Fruit fly (Drosophila melanogaster) whole organism, embryonic: ENCODE results near the gene CG44437.

Experiments used
- Antp ChIP-seq: fragments of 200-800 bp; sonication (Bioruptor generic); optimal IDR thresholded peaks from 3 replicates; lab custom pipeline; 2016; ENCODE audit warnings: missing biosample characterization, missing genetic modification characterization
- CG11504 ChIP-seq: fragments of 200-800 bp; sonication (Bioruptor generic); optimal IDR thresholded peaks from 3 replicates; lab custom pipeline; 2019; ENCODE audit warnings: missing biosample characterization, mild to moderate bottlenecking, missing genetic modification characterization, moderate library complexity
- CG12299 ChIP-seq: fragments of 200-800 bp; sonication (Bioruptor generic); optimal IDR thresholded peaks from 2 replicates; lab custom pipeline; 2018; ENCODE audit warnings: missing biosample characterization, mild to moderate bottlenecking, missing genetic modification characterization
- CG12391 ChIP-seq: fragments of 200-800 bp; sonication (Bioruptor generic); optimal IDR thresholded peaks from 3 replicates; lab custom pipeline; 2018; ENCODE audit warnings: missing biosample characterization, mild to moderate bottlenecking, missing genetic modification characterization, moderate library complexity
- CG12769 ChIP-seq: fragments of 200-800 bp; sonication (Bioruptor generic); optimal IDR thresholded peaks from 2 replicates; lab custom pipeline; 2019; ENCODE audit warnings: missing biosample characterization, mild to moderate bottlenecking, missing genetic modification characterization, moderate library complexity
- CG15514 ChIP-seq: fragments of 200-800 bp; sonication (Bioruptor generic); optimal IDR thresholded peaks from 3 replicates; lab custom pipeline; 2017; ENCODE audit warnings: missing biosample characterization, missing genetic modification characterization, mild to moderate bottlenecking, moderate library complexity, missing genetic modification reagents
- CG17186 ChIP-seq: fragments of 200-800 bp; sonication (Bioruptor generic); optimal IDR thresholded peaks from 3 replicates; lab custom pipeline; 2017; ENCODE audit warnings: missing biosample characterization, missing genetic modification reagents, missing genetic modification characterization
- CG17359 ChIP-seq: fragments of 200-800 bp; sonication (Bioruptor generic); optimal IDR thresholded peaks from 3 replicates; lab custom pipeline; 2018; ENCODE audit warnings: missing biosample characterization, mild to moderate bottlenecking, missing genetic modification characterization, moderate library complexity
- CG17802 ChIP-seq: fragments of 200-800 bp; sonication (Bioruptor generic); optimal IDR thresholded peaks from 2 replicates; lab custom pipeline; 2018; ENCODE audit warnings: missing biosample characterization, mild to moderate bottlenecking, missing genetic modification characterization, moderate library complexity
- CG2129 ChIP-seq: fragments of 200-800 bp; sonication (Bioruptor generic); IDR thresholded peaks from 2 replicates; pipeline ENCODE4 v1.3.6; 2022; ENCODE audit warnings: missing biosample characterization, missing genetic modification characterization; ENCODE audit not compliant: partially characterized antibody
- CG3163 ChIP-seq: fragments of 200-800 bp; sonication (Bioruptor generic); optimal IDR thresholded peaks from 3 replicates; lab custom pipeline; 2016; ENCODE audit warnings: missing biosample characterization, missing genetic modification characterization
- CG32767 ChIP-seq: fragments of 200-800 bp; sonication (Bioruptor generic); IDR thresholded peaks from 2 replicates; pipeline ENCODE4 v1.3.6; 2022; ENCODE audit warnings: missing biosample characterization, missing genetic modification characterization
- CG43689 ChIP-seq: fragments of 200-800 bp; sonication (Bioruptor generic); IDR thresholded peaks from 2 replicates; pipeline ENCODE4 v1.3.6; 2022; ENCODE audit warnings: missing biosample characterization, missing genetic modification characterization
- CG4404 ChIP-seq: fragments of 200-800 bp; sonication (Bioruptor generic); IDR thresholded peaks from 2 replicates; pipeline ENCODE4 v1.3.6; 2022; ENCODE audit warnings: missing biosample characterization, missing genetic modification characterization
- CG4707 ChIP-seq: fragments of 200-800 bp; sonication (Bioruptor generic); optimal IDR thresholded peaks from 2 replicates; lab custom pipeline; 2018; ENCODE audit warnings: missing biosample characterization, mild to moderate bottlenecking, missing genetic modification characterization, moderate library complexity
- CG5180 ChIP-seq: fragments of 200-800 bp; sonication (Bioruptor generic); optimal IDR thresholded peaks from 3 replicates; lab custom pipeline; 2017; ENCODE audit warnings: missing biosample characterization, missing genetic modification characterization, mild to moderate bottlenecking, moderate library complexity, missing genetic modification reagents
- CG5245 ChIP-seq: fragments of 200-800 bp; sonication (Bioruptor generic); optimal IDR thresholded peaks from 3 replicates; lab custom pipeline; 2016; ENCODE audit warnings: missing biosample characterization, missing genetic modification characterization
- CG6683 ChIP-seq: fragments of 200-800 bp; sonication (Bioruptor generic); optimal IDR thresholded peaks from 2 replicates; lab custom pipeline; 2017; ENCODE audit warnings: missing biosample characterization, mild to moderate bottlenecking, missing genetic modification characterization, missing genetic modification reagents
- CG6765 ChIP-seq: fragments of 200-800 bp; sonication (Bioruptor generic); optimal IDR thresholded peaks from 3 replicates; lab custom pipeline; 2017; ENCODE audit warnings: missing biosample characterization, mild to moderate bottlenecking, missing genetic modification characterization
- CG6813 ChIP-seq: fragments of 200-800 bp; sonication (Bioruptor generic); optimal IDR thresholded peaks from 2 replicates; lab custom pipeline; 2017; ENCODE audit warnings: missing biosample characterization, missing genetic modification characterization, mild to moderate bottlenecking, moderate library complexity, missing genetic modification reagents
- Dfd ChIP-seq, 2 experiments: fragments of >200 bp; optimal IDR thresholded peaks; 2 replicates each; lab custom pipeline; 2017; ENCODE audit warnings: missing biosample characterization in 2 of 2, missing genetic modification characterization in 2 of 2
- Hmx ChIP-seq: fragments of 200-800 bp; sonication (Bioruptor generic); optimal IDR thresholded peaks from 2 replicates; lab custom pipeline; 2016; ENCODE audit warnings: missing biosample characterization, missing genetic modification characterization
- Jarid2 ChIP-seq: fragments of 200-800 bp; sonication (Bioruptor generic); optimal IDR thresholded peaks from 3 replicates; lab custom pipeline; 2017; ENCODE audit warnings: mild to moderate bottlenecking, missing biosample characterization, missing genetic modification reagents, missing genetic modification characterization
- Lim3 ChIP-seq: fragments of 200-800 bp; sonication (Bioruptor generic); IDR thresholded peaks from 2 replicates; pipeline ENCODE4 v1.3.6; 2022; ENCODE audit warnings: missing biosample characterization, missing genetic modification characterization
- NK7.1 ChIP-seq: fragments of 200-800 bp; sonication (Bioruptor generic); optimal IDR thresholded peaks from 3 replicates; lab custom pipeline; 2016; ENCODE audit warnings: missing biosample characterization, missing genetic modification characterization
- Ptx1 ChIP-seq: fragments of 200-800 bp; sonication (Bioruptor generic); IDR thresholded peaks from 2 replicates; pipeline ENCODE4 v1.3.6; 2022; ENCODE audit warnings: missing biosample characterization, missing genetic modification characterization
- Trl ChIP-seq, 3 experiments: fragments of >200 bp in 2 of 3; fragments of 200-800 bp in 1 of 3; sonication (Bioruptor generic) in 1 of 3; optimal IDR thresholded peaks; 2 replicates in 1 of 3; 3 replicates in 2 of 3; lab custom pipeline; 2016 to 2017; ENCODE audit warnings: missing biosample characterization in 1 of 3, missing genetic modification characterization in 1 of 3
- Vsx1 ChIP-seq: fragments of 200-800 bp; sonication (Bioruptor generic); optimal IDR thresholded peaks from 2 replicates; lab custom pipeline; 2017; ENCODE audit warnings: missing biosample characterization, mild to moderate bottlenecking, missing genetic modification characterization, missing genetic modification reagents
- al ChIP-seq: fragments of 200-800 bp; sonication (Bioruptor generic); IDR thresholded peaks from 2 replicates; pipeline ENCODE4 v1.3.6; 2022; ENCODE audit warnings: missing biosample characterization, missing genetic modification characterization
- da ChIP-seq: fragments of 200-800 bp; sonication (Bioruptor generic); optimal IDR thresholded peaks from 2 replicates; lab custom pipeline; 2016; ENCODE audit warnings: missing biosample characterization, missing genetic modification characterization
- eyg ChIP-seq: fragments of 200-800 bp; sonication (Bioruptor generic); optimal IDR thresholded peaks from 3 replicates; lab custom pipeline; 2016; ENCODE audit warnings: missing biosample characterization, missing genetic modification characterization
- fd64A ChIP-seq: fragments of 200-800 bp; sonication (Bioruptor generic); optimal IDR thresholded peaks from 3 replicates; lab custom pipeline; 2018; ENCODE audit warnings: missing biosample characterization, mild to moderate bottlenecking, missing genetic modification characterization
- gem ChIP-seq: fragments of 200-800 bp; sonication (Bioruptor generic); optimal IDR thresholded peaks from 2 replicates; lab custom pipeline; 2019; ENCODE audit warnings: missing biosample characterization, mild to moderate bottlenecking, missing genetic modification characterization, moderate library complexity
- jing ChIP-seq: fragments of 200-800 bp; sonication (Bioruptor generic); optimal IDR thresholded peaks from 2 replicates; lab custom pipeline; 2018; ENCODE audit warnings: missing biosample characterization, mild to moderate bottlenecking, missing genetic modification characterization
- klu ChIP-seq: fragments of 200-800 bp; sonication (Bioruptor generic); IDR thresholded peaks from 2 replicates; pipeline ENCODE4 v1.3.6; 2022; ENCODE audit warnings: missing biosample characterization, missing genetic modification characterization
- mld ChIP-seq: fragments of 200-800 bp; sonication (Bioruptor generic); IDR thresholded peaks from 3 replicates; pipeline ENCODE4 v1.3.6; 2022; ENCODE audit warnings: missing biosample characterization, missing genetic modification characterization; ENCODE audit not compliant: partially characterized antibody
- oc ChIP-seq: fragments of 200-800 bp; sonication (Bioruptor generic); optimal IDR thresholded peaks from 2 replicates; lab custom pipeline; 2018; ENCODE audit warnings: missing biosample characterization, mild to moderate bottlenecking, missing genetic modification characterization, moderate library complexity
- pan ChIP-seq, 4 experiments: fragments of >200 bp in 3 of 4; fragments of 200-800 bp in 1 of 4; sonication (Bioruptor generic) in 1 of 4; optimal IDR thresholded peaks in 3 of 4; IDR thresholded peaks in 1 of 4; 2 replicates each; pipeline versions ENCODE4 v1.3.6 to Lab custom; 2017 to 2022; ENCODE audit warnings: missing biosample characterization in 2 of 4, missing genetic modification characterization in 2 of 4, mixed read lengths in 1 of 4
- row ChIP-seq: fragments of 200-800 bp; sonication (Bioruptor generic); IDR thresholded peaks from 3 replicates; pipeline ENCODE4 v1.3.6; 2022; ENCODE audit warnings: missing biosample characterization, missing genetic modification characterization
- sqz ChIP-seq: fragments of 200-800 bp; sonication (Bioruptor generic); optimal IDR thresholded peaks from 3 replicates; lab custom pipeline; 2018; ENCODE audit warnings: missing biosample characterization, mild to moderate bottlenecking, missing genetic modification characterization
- sr ChIP-seq: fragments of 200-800 bp; sonication (Bioruptor generic); IDR thresholded peaks from 3 replicates; pipeline ENCODE4 v1.3.6; 2022; ENCODE audit warnings: missing biosample characterization, missing genetic modification characterization
- tap ChIP-seq: fragments of 200-800 bp; optimal IDR thresholded peaks from 3 replicates; lab custom pipeline; 2019; ENCODE audit warnings: missing biosample characterization, mild to moderate bottlenecking, missing genetic modification characterization, moderate library complexity
- ttk ChIP-seq: fragments of 200-800 bp; sonication (Bioruptor generic); IDR thresholded peaks from 2 replicates; pipeline ENCODE4 v2.1.2; 2022; ENCODE audit warnings: missing biosample characterization, missing genetic modification characterization
- vnd ChIP-seq: fragments of 200-800 bp; sonication (Bioruptor generic); IDR thresholded peaks from 3 replicates; pipeline ENCODE4 v1.3.6; 2022; ENCODE audit warnings: missing biosample characterization, missing genetic modification characterization; ENCODE audit not compliant: partially characterized antibody
- wor ChIP-seq: fragments of 200-800 bp; sonication (Bioruptor generic); IDR thresholded peaks from 2 replicates; pipeline ENCODE4 v1.3.6; 2022; ENCODE audit warnings: missing biosample characterization, missing genetic modification characterization
- zfh1 ChIP-seq: fragments of 200-800 bp; sonication (Bioruptor generic); IDR thresholded peaks from 3 replicates; pipeline ENCODE4 v1.3.6; 2022; ENCODE audit warnings: missing biosample characterization, missing genetic modification characterization

CG44437 gene

dm6 chrX:13233811-13234737, 32.0 kb upstream of the CG44437 start (continued):
- peak; percentile 69 for TF ChIP-seq Hmx (GFP tag; lab: Kevin White, UChicago)
- TF ChIP-seq oc (tag; lab: Kevin White, UChicago) = peak; percentile 41
- TF ChIP-seq CG12391 (tag; lab: Kevin White, UChicago) = peak; percentile 87
- peak; percentile 79 for TF ChIP-seq tap (tag; lab: Kevin White, UChicago)
- peak; percentile 64 for TF ChIP-seq CG5180 (GFP tag; lab: Kevin White, UChicago)
- TF ChIP-seq row = peak; percentile 89
- TF ChIP-seq CG43689 (GFP tag; lab: Robert Waterston, UW) = peak; percentile 57; the same call in 1 of the 2 replicates
- no peak for TF ChIP-seq sr (GFP tag; lab: Robert Waterston, UW)
- no peak for TF ChIP-seq vnd
- TF ChIP-seq ttk = peak; percentile 72
- TF ChIP-seq gem (tag; lab: Kevin White, UChicago) = peak; percentile 89
- TF ChIP-seq CG4404 (GFP tag; lab: Robert Waterston, UW) = peak; percentile 94
- TF ChIP-seq Jarid2 (GFP tag; lab: Kevin White, UChicago) = peak; percentile 18
- TF ChIP-seq CG17186 (GFP tag; lab: Kevin White, UChicago) = peak; percentile 16
- no peak for TF ChIP-seq CG6765 (GFP tag; lab: Kevin White, UChicago)
- peak; percentile 4 for TF ChIP-seq CG12299 (tag; lab: Kevin White, UChicago)
- TF ChIP-seq sqz = peak; percentile 73
- TF ChIP-seq al (GFP tag; lab: Robert Waterston, UW) = peak; percentile 51; the same call in 1 of the 2 replicates
- TF ChIP-seq eyg = peak; percentile 44
- TF ChIP-seq CG32767 (GFP tag; lab: Robert Waterston, UW) = peak; percentile 62; the same call in 1 of the 2 replicates
- peak; percentile 18 for TF ChIP-seq CG4707
- no peak for TF ChIP-seq CG2129 (GFP tag; lab: Robert Waterston, UW)
- no peak for TF ChIP-seq mld (GFP tag; lab: Robert Waterston, UW)
- peak; percentile 66 for TF ChIP-seq da (GFP tag; lab: Kevin White, UChicago)
- TF ChIP-seq fd64A (GFP tag; lab: Kevin White, UChicago) = peak; percentile 69
- peak; percentile 35 for TF ChIP-seq Vsx1
- peak; percentile 23 to 47 for TF ChIP-seq Trl (optimal IDR thresholded peaks at IDR 0.05; lab: Kevin White, UChicago)
- peak; percentile 84 for TF ChIP-seq Trl (GFP tag; optimal IDR thresholded peaks at IDR 0.05; lab: Kevin White, UChicago)
- TF ChIP-seq CG11504 (tag; lab: Kevin White, UChicago) = peak; percentile 83
- TF ChIP-seq pan (optimal IDR thresholded peaks at IDR 0.05; lab: Kevin White, UChicago) = no peak
- peak in 1 of 2 experiments; percentile 78 for TF ChIP-seq pan (GFP tag; optimal IDR thresholded peaks at IDR 0.05 in 1 of 2, IDR thresholded peaks at IDR 0.05 in 1 of 2)
- peak; percentile 47 for TF ChIP-seq CG15514 (GFP tag; lab: Kevin White, UChicago)
- no peak for TF ChIP-seq Lim3 (GFP tag; lab: Robert Waterston, UW)
- peak; percentile 79 for TF ChIP-seq CG5245 (GFP tag; lab: Kevin White, UChicago)
- no peak for TF ChIP-seq Dfd (GFP tag; optimal IDR thresholded peaks at IDR 0.05; lab: Kevin White, UChicago)
- TF ChIP-seq Ptx1 (GFP tag; lab: Robert Waterston, UW) = peak; percentile 74
- TF ChIP-seq zfh1 (GFP tag; lab: Robert Waterston, UW) = peak; percentile 93
- peak; percentile 69 for TF ChIP-seq CG17359
- TF ChIP-seq NK7.1 (GFP tag; lab: Kevin White, UChicago) = peak; percentile 80
- peak; percentile 55 for TF ChIP-seq CG3163 (GFP tag; lab: Kevin White, UChicago)
- peak; percentile 66 for TF ChIP-seq jing (GFP tag; lab: Kevin White, UChicago)
- peak; percentile 82 for TF ChIP-seq Antp (GFP tag; lab: Kevin White, UChicago)
- TF ChIP-seq CG6683 (GFP tag; lab: Kevin White, UChicago) = peak; percentile 24
- TF ChIP-seq klu = peak; percentile 33; the same call in 1 of the 2 replicates
- peak; percentile 80 for TF ChIP-seq CG12769 (tag; lab: Kevin White, UChicago)
- TF ChIP-seq CG17802 (tag; lab: Kevin White, UChicago) = peak; percentile 52
- TF ChIP-seq CG6813 (GFP tag; lab: Kevin White, UChicago) = peak; percentile 60
- TF ChIP-seq wor (GFP tag; lab: Robert Waterston, UW) = peak; percentile 47
